Worm (Caenorhabditis elegans) whole organism, L2 larva: ENCODE results near the gene cld-9.

Experiments
- Y55F3AM.14 ChIP-seq: fragments of 200-800 bp; sonication (Bioruptor generic); optimal IDR thresholded peaks from 2 replicates; lab custom pipeline; 2018; ENCODE audit warnings: mild to moderate bottlenecking, missing genetic modification characterization, missing compliant biosample characterization
- ZK546.5 ChIP-seq: sonication (generic microtip); optimal IDR thresholded peaks from 2 replicates; lab custom pipeline; 2017; ENCODE audit warnings: missing biosample characterization, missing genetic modification characterization
- ama-1 ChIP-seq: fragments of 150-350 bp; optimal IDR thresholded peaks from 2 replicates; lab custom pipeline; 2018; ENCODE audit warnings: inconsistent platforms
- ceh-82 ChIP-seq: fragments of 150-350 bp; optimal IDR thresholded peaks from 2 replicates; lab custom pipeline; 2014; ENCODE audit warnings: missing biosample characterization, missing genetic modification characterization
- lin-13 ChIP-seq: fragments of 150-350 bp; optimal IDR thresholded peaks from 2 replicates; lab custom pipeline; 2014; ENCODE audit warnings: missing biosample characterization, missing genetic modification reagents, missing genetic modification characterization
- lin-39 ChIP-seq: fragments of 150-350 bp; optimal IDR thresholded peaks from 2 replicates; lab custom pipeline; 2014; ENCODE audit warnings: missing biosample characterization, missing genetic modification reagents, missing genetic modification characterization
- nhr-11 ChIP-seq: fragments of 150-350 bp; optimal IDR thresholded peaks from 2 replicates; lab custom pipeline; 2014; ENCODE audit warnings: missing biosample characterization, missing genetic modification characterization
- nhr-237 ChIP-seq: fragments of 150-350 bp; optimal IDR thresholded peaks from 2 replicates; lab custom pipeline; 2014; ENCODE audit warnings: missing biosample characterization, missing genetic modification characterization
- skn-1 ChIP-seq: sonication (generic microtip); optimal IDR thresholded peaks from 2 replicates; lab custom pipeline; 2017; ENCODE audit warnings: missing biosample characterization, missing genetic modification characterization
- unc-62 ChIP-seq: fragments of 150-350 bp; optimal IDR thresholded peaks from 2 replicates; lab custom pipeline; 2014; ENCODE audit warnings: missing biosample characterization, missing genetic modification reagents, missing genetic modification characterization

- TF ChIP-seq ZK546.5 (tag; lab: Kevin White, UChicago), result no peak
- no peak for TF ChIP-seq nhr-237 (tag; lab: Kevin White, UChicago)
- no peak for TF ChIP-seq unc-62 (GFP tag; lab: Kevin White, UChicago)
- TF ChIP-seq ama-1 (lab: Kevin White, UChicago), result no peak
- TF ChIP-seq skn-1 (tag; lab: Kevin White, UChicago), result no peak
- no peak for TF ChIP-seq lin-13
- no peak for TF ChIP-seq lin-39 (tag; lab: Kevin White, UChicago)
- no peak for TF ChIP-seq Y55F3AM.14 (GFP tag; lab: Kevin White, UChicago)
- no peak for TF ChIP-seq nhr-11 (tag; lab: Kevin White, UChicago)
- TF ChIP-seq ceh-82, result no peak
Observed at ce11 chrV:13763723-13764122, 12.0 kb upstream of the cld-9 start.
